Worm (Caenorhabditis elegans) whole organism, L4/young adult: Measurements from ENCODE around the gene C54F6.5.

Source experiments
- W03F9.2 ChIP-seq: fragments of 150-350 bp; optimal IDR thresholded peaks from 2 replicates; lab custom pipeline; 2014; ENCODE audit warnings: missing biosample characterization, missing genetic modification characterization
- dao-5 ChIP-seq: sonication (generic microtip); optimal IDR thresholded peaks from 2 replicates; lab custom pipeline; 2016; ENCODE audit warnings: missing genotype, missing genetic modification characterization, moderate library complexity, missing compliant biosample characterization
- him-1 ChIP-seq: sonication (generic microtip); optimal IDR thresholded peaks from 2 replicates; lab custom pipeline; 2016; ENCODE audit warnings: missing genotype, missing genetic modification reagents, missing genetic modification characterization, missing compliant biosample characterization

DNA sequence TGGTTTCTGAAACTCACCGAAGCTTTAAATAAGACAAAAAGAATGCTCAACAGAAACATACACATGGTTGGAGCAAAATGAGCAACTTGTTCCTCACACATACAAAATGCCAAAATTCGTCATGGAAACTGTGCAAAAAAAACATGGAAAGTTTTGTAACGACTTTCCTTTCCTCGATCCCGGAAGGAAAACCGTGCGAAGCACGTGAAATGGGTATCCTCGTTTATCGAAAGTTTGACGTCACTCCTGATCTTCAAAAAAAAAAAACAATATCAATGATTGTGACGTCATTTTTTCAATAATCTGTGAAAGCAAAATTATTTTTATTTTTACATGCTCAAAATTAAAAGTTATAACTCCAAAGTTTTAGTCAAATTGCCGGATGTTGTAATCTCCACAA, 41.4 kb downstream of the C54F6.5 start, which contains the start of gene clec-212:
- TF ChIP-seq him-1 (tag; lab: Kevin White, UChicago) (no peak), W03F9.2 (tag; lab: Kevin White, UChicago) (no peak), dao-5 (tag; lab: Kevin White, UChicago) (no peak)
